Fruit fly (Drosophila melanogaster) whole organism, prepupa: Measurements from ENCODE around the gene CG10164.

Experiments used
- CG15336 ChIP-seq: fragments of 200-800 bp; sonication (Bioruptor generic); IDR thresholded peaks from 2 replicates; pipeline ENCODE4 v1.3.6; 2022; ENCODE audit warnings: missing biosample characterization, missing genetic modification characterization
- CG1621 ChIP-seq: fragments of 200-800 bp; sonication (Bioruptor generic); optimal IDR thresholded peaks from 3 replicates; lab custom pipeline; 2018; ENCODE audit warnings: missing biosample characterization, mild to moderate bottlenecking, missing genetic modification characterization
- CG3919 ChIP-seq: fragments of 200-800 bp; sonication (Bioruptor generic); optimal IDR thresholded peaks from 3 replicates; lab custom pipeline; 2016; ENCODE audit warnings: missing biosample characterization, missing genetic modification characterization
- CG6276 ChIP-seq: fragments of 200-800 bp; sonication (Bioruptor generic); optimal IDR thresholded peaks from 2 replicates; lab custom pipeline; 2017; ENCODE audit warnings: missing biosample characterization, mild to moderate bottlenecking, missing genetic modification characterization
- CG8319 ChIP-seq: fragments of 200-800 bp; sonication (Bioruptor generic); optimal IDR thresholded peaks from 3 replicates; lab custom pipeline; 2016; ENCODE audit warnings: missing biosample characterization, missing genetic modification characterization
- Eip78C ChIP-seq: fragments of 200-800 bp; sonication (Bioruptor generic); peaks from one replicate; lab custom pipeline; 2016; ENCODE audit warnings: missing biosample characterization, missing genetic modification characterization
- Sox102F ChIP-seq: fragments of 200-800 bp; sonication (Bioruptor generic); optimal IDR thresholded peaks from 2 replicates; lab custom pipeline; 2016; ENCODE audit warnings: missing biosample characterization, mild to moderate bottlenecking, missing genetic modification characterization
- lz ChIP-seq: fragments of 200-800 bp; sonication (Bioruptor generic); optimal IDR thresholded peaks from 3 replicates; lab custom pipeline; 2016; ENCODE audit warnings: missing biosample characterization, missing genetic modification characterization
- salr ChIP-seq, 2 experiments: fragments of 200-800 bp; sonication (Bioruptor generic); optimal IDR thresholded peaks; 3 replicates each; lab custom pipeline; 2016 to 2018; ENCODE audit warnings: missing biosample characterization in 2 of 2, missing genetic modification characterization in 2 of 2, mild to moderate bottlenecking in 1 of 2

DNA sequence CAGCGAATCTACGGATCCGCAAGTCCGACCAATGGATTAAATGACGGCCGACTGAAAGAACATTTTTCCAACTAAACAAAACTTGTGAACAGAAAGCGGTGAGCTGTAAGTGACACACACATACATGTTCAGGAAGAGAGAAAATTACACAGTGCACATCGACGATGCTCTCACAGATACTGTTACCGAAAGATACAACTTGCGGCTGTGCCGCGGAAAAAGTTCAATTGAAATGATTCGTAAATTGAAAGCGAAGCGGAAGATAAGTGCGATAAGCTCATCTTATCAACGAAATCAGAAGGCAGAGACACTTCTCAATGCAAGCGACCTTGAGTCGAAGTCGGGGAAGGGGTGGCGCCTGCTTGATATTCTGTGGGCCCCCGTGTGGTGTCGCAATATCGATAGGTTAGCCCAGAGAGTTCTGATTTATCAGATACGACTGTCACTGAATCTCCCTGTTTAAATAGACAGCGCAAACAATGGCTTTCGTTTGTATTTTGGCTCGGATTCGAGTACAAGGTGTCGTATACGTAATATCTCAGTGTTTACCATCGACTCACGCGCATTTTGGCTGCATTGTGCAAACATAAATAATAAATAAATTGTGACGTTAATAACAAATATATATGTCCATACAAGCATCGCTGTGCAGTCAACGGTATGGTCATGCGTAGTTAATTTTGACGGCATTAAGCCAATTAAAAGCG, 37.2 kb downstream of the CG10164 start, which contains the start of gene Irk2:
- no peak for TF ChIP-seq CG3919
- peak; percentile 87 for TF ChIP-seq Eip78C
- no peak for TF ChIP-seq CG8319 (GFP tag; lab: Kevin White, UChicago)
- peak; percentile 20 for TF ChIP-seq Sox102F (GFP tag; lab: Kevin White, UChicago)
- TF ChIP-seq lz (GFP tag; lab: Kevin White, UChicago), result no peak
- no peak for TF ChIP-seq CG15336 (GFP tag; lab: Robert Waterston, UW)
- TF ChIP-seq CG6276, result no peak
- TF ChIP-seq CG1621 (tag; lab: Kevin White, UChicago), result no peak
- no peak for TF ChIP-seq salr (GFP tag; optimal IDR thresholded peaks at IDR 0.05; lab: Kevin White, UChicago)
